Worm (Caenorhabditis elegans): Measurements from ENCODE around the gene F33H12.7.
A peak's percentile ranks its signal among the peaks of the same experiment; 100 is the strongest.
"Not testable (repeated sequence)": the region's sequence is repeated elsewhere in the genome, so short reads cannot be mapped to it uniquely, and the experiment has no call there.

Gene F33H12.7

ce11 chrII:2564899-2565298, 21.8 kb downstream of the F33H12.7 start, which contains the start of gene usp-39 (continued):
- TF ChIP-seq nhr-76 (tag; optimal IDR thresholded peaks at IDR 0.05) (no peak), ceh-88 (GFP tag; IDR thresholded peaks at IDR 0.05) (peak; percentile 69; the same call in 1 of the 2 replicates)

- TF ChIP-seq ama-1 (optimal IDR thresholded peaks at IDR 0.05) (no peak), ztf-11 (tag; optimal IDR thresholded peaks at IDR 0.05) (no peak), nhr-85 (tag) (no peak), blmp-1 (tag; optimal IDR thresholded peaks at IDR 0.05) (no peak), nhr-47 (tag; optimal IDR thresholded peaks at IDR 0.05) (no peak), snpc-4 (tag; optimal IDR thresholded peaks at IDR 0.05) (no peak), tbx-2 (tag; optimal IDR thresholded peaks at IDR 0.05) (no peak), nhr-237 (tag; optimal IDR thresholded peaks at IDR 0.05) (no peak)
Observed at ce11 chrII:2563973-2564372, 22.7 kb downstream of the F33H12.7 start, which contains the start of gene nep-18. TSS of gene nep-18 (minus strand) at chrII:2564073.

- not testable (repeated sequence) for TF ChIP-seq efl-1 (optimal IDR thresholded peaks at IDR 0.05)
- peak in 1 of 2 experiments; percentile 23 for TF ChIP-seq efl-1 (GFP tag; optimal IDR thresholded peaks at IDR 0.05 in 1 of 2)
Observed at ce11 chrII:2556388-2556787, 30.3 kb downstream of the F33H12.7 start.

ce11 chrII:2553662-2554061, 33.0 kb downstream of the F33H12.7 start, which contains the start of gene K02F6.1:
TSS of gene K02F6.1 (plus strand) at chrII:2553962.
- not testable (repeated sequence) for TF ChIP-seq unc-62 (GFP tag; optimal IDR thresholded peaks at IDR 0.05); C04F5.9 (tag; optimal IDR thresholded peaks at IDR 0.05); efl-3 (GFP tag; optimal IDR thresholded peaks at IDR 0.05)

- no peak for TF ChIP-seq C16A3.4 (tag; optimal IDR thresholded peaks at IDR 0.05)
- no peak for TF ChIP-seq ceh-63 (GFP tag; optimal IDR thresholded peaks at IDR 0.05)
- no peak for TF ChIP-seq efl-1 (optimal IDR thresholded peaks at IDR 0.05)
- peak in 1 of 2 experiments; percentile 44 for TF ChIP-seq efl-1 (GFP tag; optimal IDR thresholded peaks at IDR 0.05 in 1 of 2)
- TF ChIP-seq vab-15 (tag; optimal IDR thresholded peaks at IDR 0.05): no peak
Observed at ce11 chrII:2553030-2553429, 33.7 kb downstream of the F33H12.7 start.

- TF ChIP-seq efl-1 (optimal IDR thresholded peaks at IDR 0.05) (no peak), efl-1 (GFP tag; optimal IDR thresholded peaks at IDR 0.05 in 1 of 2) (peak in 1 of 2 experiments; percentile 48), isw-1 (GFP tag; IDR thresholded peaks at IDR 0.05) (no peak)
Observed at ce11 chrII:2545925-2546324, 40.8 kb downstream of the F33H12.7 start, which contains the start of gene K02F6.3. TSS of gene K02F6.3 (plus strand) at chrII:2546225.

- no peak for TF ChIP-seq alr-1 (tag; optimal IDR thresholded peaks at IDR 0.05; ENCODE audit: borderline replicate concordance)
Observed at ce11 chrII:2538194-2538593, 48.5 kb downstream of the F33H12.7 start, which contains the start of gene K02F6.4. TSS of gene K02F6.4 (plus strand) at chrII:2538494.

ce11 chrII:2537754-2538153, 49.0 kb downstream of the F33H12.7 start, which contains the start of gene K02F6.7:
TSS of gene K02F6.7 (minus strand) at chrII:2537854.
- TF ChIP-seq Y116A8C.19 (tag; optimal IDR thresholded peaks at IDR 0.05; ENCODE audit: borderline replicate concordance): no peak
- no peak for TF ChIP-seq unc-130 (tag; optimal IDR thresholded peaks at IDR 0.05)
- TF ChIP-seq fkh-8 (tag; optimal IDR thresholded peaks at IDR 0.05): no peak
- no peak for TF ChIP-seq nhr-11 (tag; optimal IDR thresholded peaks at IDR 0.05)

Data from whole organism, L1 larva.